Worm (Caenorhabditis elegans): ENCODE data around the gene rnp-3.
"Not testable (repeated sequence)": the region's sequence is repeated elsewhere in the genome, so short reads cannot be mapped to it uniquely, and the experiment has no call there.

Gene rnp-3

ce11 chrIV:4173789-4174188, at the start of gene rnp-3:
Gene rnp-3, plus strand, starts transcription at chrIV:4174089.
- TF ChIP-seq cog-1 (tag; optimal IDR thresholded peaks at IDR 0.05) (no peak), klf-2 (GFP tag; conservative IDR thresholded peaks at IDR 0.05) (no peak), tab-1 (GFP tag; IDR thresholded peaks at IDR 0.05) (no peak), ref-1 (GFP tag; conservative IDR thresholded peaks at IDR 0.05) (no peak), ztf-23 (GFP tag; IDR thresholded peaks at IDR 0.05) (no peak), T22C8.4 (GFP tag; IDR thresholded peaks at IDR 0.05) (no peak), flt-1 (GFP tag; IDR thresholded peaks at IDR 0.05) (no peak), med-1 (GFP tag; optimal IDR thresholded peaks at IDR 0.05; ENCODE audit: insufficient read depth) (no peak), ztf-29 (GFP tag; IDR thresholded peaks at IDR 0.05) (no peak)

ce11 chrIV:4125657-4126056, 48.2 kb upstream of the rnp-3 start, which contains the start of gene F49F1.7:
Gene F49F1.7, minus strand, starts transcription at chrIV:4125757.
- not testable (repeated sequence) for TF ChIP-seq med-1 (GFP tag; optimal IDR thresholded peaks at IDR 0.05; ENCODE audit: insufficient read depth); flt-1 (GFP tag; IDR thresholded peaks at IDR 0.05); ztf-29 (GFP tag; IDR thresholded peaks at IDR 0.05)

- TF ChIP-seq med-1 (GFP tag; optimal IDR thresholded peaks at IDR 0.05; ENCODE audit: insufficient read depth) (no peak), T22C8.4 (GFP tag; IDR thresholded peaks at IDR 0.05) (no peak), ztf-29 (GFP tag; IDR thresholded peaks at IDR 0.05) (no peak), klf-2 (GFP tag; conservative IDR thresholded peaks at IDR 0.05) (no peak), tab-1 (GFP tag; IDR thresholded peaks at IDR 0.05) (no peak), flt-1 (GFP tag; IDR thresholded peaks at IDR 0.05) (no peak), cog-1 (tag; optimal IDR thresholded peaks at IDR 0.05) (no peak), ztf-23 (GFP tag; IDR thresholded peaks at IDR 0.05) (no peak), ref-1 (GFP tag; conservative IDR thresholded peaks at IDR 0.05) (no peak)
These were observed 38.1 kb upstream of the rnp-3 start, which contains the start of gene F49F1.17 for ce11 chrIV:4135744-4136143. Gene F49F1.17, minus strand, starts transcription at chrIV:4135844.

ce11 chrIV:4137472-4137871, 36.4 kb upstream of the rnp-3 start, which contains the start of gene F49F1.9:
Gene F49F1.9, minus strand, starts transcription at chrIV:4137572.
- no peak for TF ChIP-seq T22C8.4 (GFP tag; IDR thresholded peaks at IDR 0.05)
- no peak for TF ChIP-seq ztf-23 (GFP tag; IDR thresholded peaks at IDR 0.05)
- TF ChIP-seq ztf-29 (GFP tag; IDR thresholded peaks at IDR 0.05) = no peak

- TF ChIP-seq ref-1 (GFP tag; conservative IDR thresholded peaks at IDR 0.05) (no peak), med-1 (GFP tag; optimal IDR thresholded peaks at IDR 0.05; ENCODE audit: insufficient read depth) (no peak), klf-2 (GFP tag; conservative IDR thresholded peaks at IDR 0.05) (no peak)
These were observed 34.9 kb upstream of the rnp-3 start, which contains the start of gene F49F1.10 for ce11 chrIV:4139022-4139421. Gene F49F1.10, minus strand, starts transcription at chrIV:4139122.

ce11 chrIV:4140265-4140664, 33.6 kb upstream of the rnp-3 start, which contains the start of gene F49F1.18:
Gene F49F1.18, minus strand, starts transcription at chrIV:4140365.
- no peak for TF ChIP-seq med-1 (GFP tag; optimal IDR thresholded peaks at IDR 0.05; ENCODE audit: insufficient read depth)
- TF ChIP-seq ref-1 (GFP tag; conservative IDR thresholded peaks at IDR 0.05) = no peak
- TF ChIP-seq ztf-29 (GFP tag; IDR thresholded peaks at IDR 0.05) = no peak
- TF ChIP-seq cog-1 (tag; optimal IDR thresholded peaks at IDR 0.05) = no peak
- no peak for TF ChIP-seq T22C8.4 (GFP tag; IDR thresholded peaks at IDR 0.05)
- TF ChIP-seq flt-1 (GFP tag; IDR thresholded peaks at IDR 0.05) = no peak
- no peak for TF ChIP-seq klf-2 (GFP tag; conservative IDR thresholded peaks at IDR 0.05)
- no peak for TF ChIP-seq tab-1 (GFP tag; IDR thresholded peaks at IDR 0.05)
- TF ChIP-seq ztf-23 (GFP tag; IDR thresholded peaks at IDR 0.05) = no peak

ce11 chrIV:4141311-4141710, 32.6 kb upstream of the rnp-3 start, which contains the start of gene F49F1.11:
Gene F49F1.11, minus strand, starts transcription at chrIV:4141411.
- no peak for TF ChIP-seq ref-1 (GFP tag; conservative IDR thresholded peaks at IDR 0.05)

ce11 chrIV:4142986-4143385, 30.9 kb upstream of the rnp-3 start, which contains the start of gene F49F1.12:
Gene F49F1.12, minus strand, starts transcription at chrIV:4143086.
- not testable (repeated sequence) for TF ChIP-seq ref-1 (GFP tag; conservative IDR thresholded peaks at IDR 0.05); klf-2 (GFP tag; conservative IDR thresholded peaks at IDR 0.05); tab-1 (GFP tag; IDR thresholded peaks at IDR 0.05)

- no peak for TF ChIP-seq cog-1 (tag; optimal IDR thresholded peaks at IDR 0.05)
- no peak for TF ChIP-seq ztf-29 (GFP tag; IDR thresholded peaks at IDR 0.05)
- TF ChIP-seq ztf-23 (GFP tag; IDR thresholded peaks at IDR 0.05) = no peak
- no peak for TF ChIP-seq flt-1 (GFP tag; IDR thresholded peaks at IDR 0.05)
- no peak for TF ChIP-seq med-1 (GFP tag; optimal IDR thresholded peaks at IDR 0.05; ENCODE audit: insufficient read depth)
- TF ChIP-seq T22C8.4 (GFP tag; IDR thresholded peaks at IDR 0.05) = no peak
- no peak for TF ChIP-seq ref-1 (GFP tag; conservative IDR thresholded peaks at IDR 0.05)
- no peak for TF ChIP-seq klf-2 (GFP tag; conservative IDR thresholded peaks at IDR 0.05)
- no peak for TF ChIP-seq tab-1 (GFP tag; IDR thresholded peaks at IDR 0.05)
These were observed 29.1 kb upstream of the rnp-3 start, which contains the start of gene R07C12.3 for ce11 chrIV:4144784-4145183. Gene R07C12.3, plus strand, starts transcription at chrIV:4145084.

- TF ChIP-seq T22C8.4 (GFP tag; IDR thresholded peaks at IDR 0.05) (no peak), klf-2 (GFP tag; conservative IDR thresholded peaks at IDR 0.05) (no peak), flt-1 (GFP tag; IDR thresholded peaks at IDR 0.05) (no peak), tab-1 (GFP tag; IDR thresholded peaks at IDR 0.05) (no peak), cog-1 (tag; optimal IDR thresholded peaks at IDR 0.05) (no peak), ztf-29 (GFP tag; IDR thresholded peaks at IDR 0.05) (no peak), med-1 (GFP tag; optimal IDR thresholded peaks at IDR 0.05; ENCODE audit: insufficient read depth) (no peak), ref-1 (GFP tag; conservative IDR thresholded peaks at IDR 0.05) (no peak), ztf-23 (GFP tag; IDR thresholded peaks at IDR 0.05) (no peak)
These were observed 26.0 kb upstream of the rnp-3 start for ce11 chrIV:4147891-4148290.

- no peak for TF ChIP-seq ztf-29 (GFP tag; IDR thresholded peaks at IDR 0.05)
- TF ChIP-seq med-1 (GFP tag; optimal IDR thresholded peaks at IDR 0.05; ENCODE audit: insufficient read depth) = no peak
- TF ChIP-seq T22C8.4 (GFP tag; IDR thresholded peaks at IDR 0.05) = no peak
- no peak for TF ChIP-seq ztf-23 (GFP tag; IDR thresholded peaks at IDR 0.05)
- no peak for TF ChIP-seq cog-1 (tag; optimal IDR thresholded peaks at IDR 0.05)
- TF ChIP-seq klf-2 (GFP tag; conservative IDR thresholded peaks at IDR 0.05) = no peak
These were observed 23.8 kb upstream of the rnp-3 start for ce11 chrIV:4150138-4150537.

All from whole organism, midembryonic.